Fruit fly (Drosophila melanogaster) S2 (cell line): ENCODE results near the gene CG3513.

Source experiments
- CG8478 ChIP-seq: fragments of >200 bp; optimal IDR thresholded peaks from 2 replicates; lab custom pipeline; 2018
- CTCF ChIP-seq, 2 experiments: fragments of >200 bp; optimal IDR thresholded peaks; 2 replicates each; lab custom pipeline; 2018

dm6 chr2L:3711665-3712064 is 18.7 kb upstream of the CG3513 start, which contains the start of gene cutlet:
- no peak for TF ChIP-seq CTCF (optimal IDR thresholded peaks at IDR 0.05; lab: Kevin White, UChicago)
- TF ChIP-seq CG8478 (lab: Kevin White, UChicago), result no peak
